Worm (Caenorhabditis elegans) whole organism, L1 larva: Measurements from ENCODE around the gene Y82E9BR.8.

Experiments
- elt-2 ChIP-seq: sonication (generic microtip); optimal IDR thresholded peaks from 2 replicates; lab custom pipeline; 2016; ENCODE audit warnings: missing genetic modification characterization, mild to moderate bottlenecking, inconsistent platforms, missing compliant biosample characterization, missing genetic modification reagents
- grh-1 ChIP-seq: fragments of 200-800 bp; sonication (Bioruptor generic); IDR thresholded peaks from 2 replicates; pipeline ENCODE4 v1.3.6; 2022; ENCODE audit warnings: missing genetic modification reagents, missing genetic modification characterization, missing compliant biosample characterization

DNA sequence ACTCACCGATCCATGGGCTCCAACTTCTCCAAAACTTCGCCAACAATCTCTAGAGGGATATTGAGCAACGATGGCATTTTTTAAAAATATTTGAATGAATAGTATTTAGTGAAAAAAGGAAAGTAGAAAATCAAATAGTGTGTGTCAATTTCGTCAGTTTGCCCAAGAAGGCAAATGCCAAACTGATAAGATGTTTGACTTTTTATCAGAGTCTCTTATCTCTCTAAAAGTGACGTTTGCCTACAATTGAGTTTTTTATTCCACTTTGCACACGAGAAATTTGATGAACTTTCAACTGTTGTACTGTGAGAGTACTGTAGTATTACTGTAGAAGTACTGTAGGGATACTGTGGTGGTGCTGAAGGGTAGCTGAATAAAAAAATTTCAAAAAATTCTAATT is 34.3 kb downstream of the Y82E9BR.8 start:
- TF ChIP-seq grh-1 (GFP tag; lab: Robert Waterston, UW): no peak
- peak; percentile 92 for TF ChIP-seq elt-2 (tag; lab: Kevin White, UChicago)
